Worm (Caenorhabditis elegans): ENCODE results near the gene sem-5.

sem-5 gene

ce11 chrX:7945438-7945837, 16.1 kb downstream of the sem-5 start:
- no peak for TF ChIP-seq nhr-12 (tag; optimal IDR thresholded peaks at IDR 0.05)
- peak; percentile 97 for TF ChIP-seq hlh-1 (tag; optimal IDR thresholded peaks at IDR 0.05)

- TF ChIP-seq zip-8 (tag; optimal IDR thresholded peaks at IDR 0.05) (no peak), cnd-1 (tag; optimal IDR thresholded peaks at IDR 0.05) (no peak), ces-1 (GFP tag; optimal IDR thresholded peaks at IDR 0.05) (no peak), lsy-2 (tag; optimal IDR thresholded peaks at IDR 0.05) (no peak), nhr-28 (tag; optimal IDR thresholded peaks at IDR 0.05) (no peak), nhr-2 (tag; optimal IDR thresholded peaks at IDR 0.05) (no peak), tbx-8 (GFP tag; optimal IDR thresholded peaks at IDR 0.05) (no peak)
Observed at ce11 chrX:7944999-7945398, 16.5 kb downstream of the sem-5 start, which contains the start of gene tnt-3. TSS of gene tnt-3 (minus strand) at chrX:7945099.

- TF ChIP-seq lin-13 (tag; optimal IDR thresholded peaks at IDR 0.05) (no peak), lin-32 (GFP tag; optimal IDR thresholded peaks at IDR 0.05) (no peak), ztf-11 (tag; optimal IDR thresholded peaks at IDR 0.05) (no peak), cnd-1 (tag; optimal IDR thresholded peaks at IDR 0.05) (no peak), M03D4.4 (tag; optimal IDR thresholded peaks at IDR 0.05) (no peak), mls-2 (tag; optimal IDR thresholded peaks at IDR 0.05) (no peak), ceh-83 (GFP tag; optimal IDR thresholded peaks at IDR 0.05) (no peak), ham-2 (GFP tag; optimal IDR thresholded peaks at IDR 0.05) (no peak), elt-1 (tag; optimal IDR thresholded peaks at IDR 0.05; ENCODE audit: borderline replicate concordance, insufficient read depth) (no peak), snpc-4 (tag; optimal IDR thresholded peaks at IDR 0.05) (no peak), ceh-39 (tag; optimal IDR thresholded peaks at IDR 0.05) (no peak), lsy-2 (tag; optimal IDR thresholded peaks at IDR 0.05) (no peak), unc-62 (GFP tag; optimal IDR thresholded peaks at IDR 0.05) (no peak), blmp-1 (tag; optimal IDR thresholded peaks at IDR 0.05) (no peak)
Observed at ce11 chrX:7942675-7943074, 18.8 kb downstream of the sem-5 start.

- TF ChIP-seq bed-3 (GFP tag; optimal IDR thresholded peaks at IDR 0.05) (no peak), mab-5 (tag; optimal IDR thresholded peaks at IDR 0.05) (no peak), ham-2 (GFP tag; optimal IDR thresholded peaks at IDR 0.05) (no peak), tbx-8 (GFP tag; optimal IDR thresholded peaks at IDR 0.05) (no peak), flh-1 (GFP tag; optimal IDR thresholded peaks at IDR 0.05) (no peak), nhr-237 (tag; optimal IDR thresholded peaks at IDR 0.05) (no peak), unc-62 (GFP tag; optimal IDR thresholded peaks at IDR 0.05) (no peak), zip-8 (tag; optimal IDR thresholded peaks at IDR 0.05) (no peak), elt-3 (tag; optimal IDR thresholded peaks at IDR 0.05) (no peak), ceh-39 (tag; optimal IDR thresholded peaks at IDR 0.05) (no peak), mls-2 (tag; optimal IDR thresholded peaks at IDR 0.05) (no peak), lin-13 (tag; optimal IDR thresholded peaks at IDR 0.05) (no peak), snpc-4 (tag; optimal IDR thresholded peaks at IDR 0.05) (no peak), pha-4 (tag; optimal IDR thresholded peaks at IDR 0.05) (no peak), unc-120 (tag; optimal IDR thresholded peaks at IDR 0.05; ENCODE audit: poor library complexity, severe bottlenecking) (no peak), M03D4.4 (tag; optimal IDR thresholded peaks at IDR 0.05) (no peak)
Observed at ce11 chrX:7932453-7932852, 29.1 kb downstream of the sem-5 start.

ce11 chrX:7930450-7930849, 31.1 kb downstream of the sem-5 start, which contains the start of gene zig-3:
TSS of gene zig-3 (plus strand) at chrX:7930750.
- no peak for TF ChIP-seq sem-2 (GFP tag; optimal IDR thresholded peaks at IDR 0.05)
- no peak for TF ChIP-seq M03D4.4 (tag; optimal IDR thresholded peaks at IDR 0.05)
- TF ChIP-seq lin-32 (GFP tag; optimal IDR thresholded peaks at IDR 0.05) = no peak
- no peak for TF ChIP-seq ceh-39 (tag; optimal IDR thresholded peaks at IDR 0.05)
- TF ChIP-seq unc-62 (GFP tag; optimal IDR thresholded peaks at IDR 0.05) = no peak
- TF ChIP-seq lsy-2 (tag; optimal IDR thresholded peaks at IDR 0.05) = no peak
- no peak for TF ChIP-seq ces-1 (GFP tag; optimal IDR thresholded peaks at IDR 0.05)
- TF ChIP-seq tbx-8 (GFP tag; optimal IDR thresholded peaks at IDR 0.05) = no peak
- no peak for TF ChIP-seq nhr-76 (tag; optimal IDR thresholded peaks at IDR 0.05)
- TF ChIP-seq cnd-1 (tag; optimal IDR thresholded peaks at IDR 0.05) = no peak
- TF ChIP-seq nhr-2 (tag; optimal IDR thresholded peaks at IDR 0.05) = no peak
- TF ChIP-seq elt-3 (tag; optimal IDR thresholded peaks at IDR 0.05) = no peak

- TF ChIP-seq lsy-2 (tag; optimal IDR thresholded peaks at IDR 0.05) (no peak), sem-2 (GFP tag; optimal IDR thresholded peaks at IDR 0.05) (no peak), pha-4 (tag; optimal IDR thresholded peaks at IDR 0.05) (no peak), nhr-237 (tag; optimal IDR thresholded peaks at IDR 0.05) (no peak), nhr-2 (tag; optimal IDR thresholded peaks at IDR 0.05) (no peak), ham-2 (GFP tag; optimal IDR thresholded peaks at IDR 0.05) (no peak), M03D4.4 (tag; optimal IDR thresholded peaks at IDR 0.05) (no peak), unc-120 (tag; optimal IDR thresholded peaks at IDR 0.05; ENCODE audit: poor library complexity, severe bottlenecking) (no peak), zip-8 (tag; optimal IDR thresholded peaks at IDR 0.05) (no peak), drap-1 (GFP tag; optimal IDR thresholded peaks at IDR 0.05) (no peak), unc-62 (GFP tag; optimal IDR thresholded peaks at IDR 0.05) (no peak)
Observed at ce11 chrX:7925134-7925533, 36.4 kb downstream of the sem-5 start, which contains the start of gene zig-4. TSS of gene zig-4 (plus strand) at chrX:7925434.
